Fruit fly (Drosophila melanogaster) whole organism, embryonic: Measurements from ENCODE around the gene Gr63a.

Experiments
- CG30020 ChIP-seq: fragments of 200-800 bp; optimal IDR thresholded peaks from 2 replicates; lab custom pipeline; 2019; ENCODE audit warnings: missing biosample characterization, mild to moderate bottlenecking, missing genetic modification characterization, moderate library complexity
- wek ChIP-seq: fragments of 200-800 bp; sonication (Bioruptor generic); optimal IDR thresholded peaks from 3 replicates; lab custom pipeline; 2018; ENCODE audit warnings: missing biosample characterization, mild to moderate bottlenecking, missing genetic modification characterization, moderate library complexity

dm6 chr3L:3909831-3910230, 13.4 kb upstream of the Gr63a start, which contains the start of gene mge:
- TF ChIP-seq CG30020 (tag; lab: Kevin White, UChicago) (no peak), wek (no peak)
